Worm (Caenorhabditis elegans) whole organism, L4 larva: Measurements from ENCODE around the gene D2045.7.

Experiments used
- D1046.2 ChIP-seq: fragments of 200-800 bp; sonication (Bioruptor generic); IDR thresholded peaks from 2 replicates; pipeline ENCODE4 v1.3.6; 2022; ENCODE audit warnings: missing genetic modification characterization, missing compliant biosample characterization
- F49E8.2 ChIP-seq: sonication (generic microtip); optimal IDR thresholded peaks from 2 replicates; lab custom pipeline; 2016; ENCODE audit warnings: missing compliant biosample characterization, mild to moderate bottlenecking, missing genetic modification characterization, borderline replicate concordance
- R02D3.7 ChIP-seq: fragments of 150-350 bp; sonication (generic microtip); optimal IDR thresholded peaks from 3 replicates; lab custom pipeline; 2014; ENCODE audit warnings: missing biosample characterization, missing genetic modification characterization
- T26A8.4 ChIP-seq: fragments of 200-800 bp; sonication (Bioruptor generic); IDR thresholded peaks from 2 replicates; pipeline ENCODE4 v1.3.6; 2022; ENCODE audit warnings: missing genetic modification characterization, missing compliant biosample characterization
- Y105C5A.15 ChIP-seq: fragments of 200-800 bp; sonication (Bioruptor generic); IDR thresholded peaks from 2 replicates; pipeline ENCODE4 v1.3.6; 2022; ENCODE audit warnings: missing genetic modification characterization, missing compliant biosample characterization
- Y75B8A.6 ChIP-seq: fragments of 200-800 bp; sonication (Bioruptor generic); IDR thresholded peaks from 2 replicates; pipeline ENCODE4 v1.3.6; 2022; ENCODE audit warnings: missing genetic modification reagents, missing genetic modification characterization, missing compliant biosample characterization
- aly-2 ChIP-seq: sonication (generic microtip); optimal IDR thresholded peaks from 2 replicates; lab custom pipeline; 2018; ENCODE audit warnings: missing biosample characterization, missing genetic modification characterization
- attf-4 ChIP-seq: sonication (generic microtip); optimal IDR thresholded peaks from 3 replicates; lab custom pipeline; 2017; ENCODE audit warnings: missing biosample characterization, missing genetic modification characterization
- ceh-20 ChIP-seq: fragments of 200-800 bp; sonication (Bioruptor generic); IDR thresholded peaks from 2 replicates; pipeline ENCODE4 v1.3.6; 2022; ENCODE audit warnings: missing genetic modification reagents, missing genetic modification characterization, missing compliant biosample characterization
- ceh-28 ChIP-seq: fragments of 150-350 bp; optimal IDR thresholded peaks from 2 replicates; lab custom pipeline; 2014; ENCODE audit warnings: missing biosample characterization, missing genetic modification reagents, missing genetic modification characterization
- ceh-44 ChIP-seq: fragments of 200-800 bp; sonication (Bioruptor generic); IDR thresholded peaks from 2 replicates; pipeline ENCODE4 v1.3.6; 2022; ENCODE audit warnings: missing genetic modification reagents, missing genetic modification characterization, missing compliant biosample characterization
- ceh-82 ChIP-seq: sonication (generic microtip); optimal IDR thresholded peaks from 2 replicates; lab custom pipeline; 2017; ENCODE audit warnings: missing biosample characterization, missing genetic modification characterization
- ces-1 ChIP-seq: fragments of 150-350 bp; sonication (generic microtip); optimal IDR thresholded peaks from 4 replicates; lab custom pipeline; 2014; ENCODE audit warnings: missing biosample characterization, missing genetic modification reagents, missing genetic modification characterization
- cey-2 ChIP-seq: sonication (generic microtip); optimal IDR thresholded peaks from 3 replicates; lab custom pipeline; 2017; ENCODE audit warnings: missing genetic modification characterization, mild to moderate bottlenecking, missing compliant biosample characterization, antibody characterized with exemption, borderline replicate concordance; ENCODE audit not compliant: insufficient read depth
- ctbp-1 ChIP-seq: fragments of 200-800 bp; sonication (Bioruptor generic); IDR thresholded peaks from 2 replicates; pipeline ENCODE4 v1.3.6; 2022; ENCODE audit warnings: missing genetic modification reagents, missing genetic modification characterization, missing compliant biosample characterization
- daf-12 ChIP-seq: fragments of 150-350 bp; optimal IDR thresholded peaks from 2 replicates; lab custom pipeline; 2014; ENCODE audit warnings: missing biosample characterization, missing genetic modification reagents, missing genetic modification characterization
- daf-16 ChIP-seq, 3 experiments: sonication (generic microtip); optimal IDR thresholded peaks; 2 replicates each; lab custom pipeline; 2016 to 2017; ENCODE audit warnings: missing genetic modification characterization in 3 of 3, missing genetic modification reagents in 3 of 3, mild to moderate bottlenecking in 2 of 3, missing compliant biosample characterization in 2 of 3, missing biosample characterization in 1 of 3, moderate library complexity in 1 of 3
- dmd-8 ChIP-seq: fragments of 200-800 bp; sonication (Bioruptor generic); IDR thresholded peaks from 2 replicates; pipeline ENCODE4 v1.3.6; 2022; ENCODE audit warnings: missing genetic modification characterization, missing compliant biosample characterization
- duxl-1 ChIP-seq: sonication (generic microtip); optimal IDR thresholded peaks from 2 replicates; lab custom pipeline; 2016; ENCODE audit warnings: mild to moderate bottlenecking, missing genetic modification characterization, moderate library complexity, missing compliant biosample characterization; ENCODE audit not compliant: poor library complexity
- fos-1 ChIP-seq: fragments of 150-350 bp; optimal IDR thresholded peaks from 2 replicates; lab custom pipeline; 2014; ENCODE audit warnings: missing biosample characterization, missing genetic modification characterization
- gei-8 ChIP-seq: fragments of 200-800 bp; sonication (Bioruptor generic); optimal IDR thresholded peaks from 2 replicates; lab custom pipeline; 2018; ENCODE audit warnings: mild to moderate bottlenecking, missing genetic modification characterization, missing compliant biosample characterization
- hmg-1.1 ChIP-seq: fragments of 200-800 bp; sonication (Bioruptor generic); IDR thresholded peaks from 2 replicates; pipeline ENCODE4 v1.3.6; 2022; ENCODE audit warnings: missing genetic modification reagents, missing genetic modification characterization, missing compliant biosample characterization
- lim-7 ChIP-seq: fragments of 200-800 bp; sonication (Bioruptor generic); IDR thresholded peaks from 2 replicates; pipeline ENCODE4 v1.3.6; 2022; ENCODE audit warnings: missing genetic modification characterization, missing compliant biosample characterization
- lin-29 ChIP-seq: fragments of 200-800 bp; sonication (Bioruptor generic); IDR thresholded peaks from 2 replicates; pipeline ENCODE4 v1.3.6; 2022; ENCODE audit warnings: missing genetic modification reagents, missing genetic modification characterization, missing compliant biosample characterization
- lin-38 ChIP-seq: fragments of 200-800 bp; sonication (Bioruptor generic); IDR thresholded peaks from 2 replicates; pipeline ENCODE4 v1.3.6; 2022; ENCODE audit warnings: missing genetic modification reagents, missing genetic modification characterization, missing compliant biosample characterization
- lin-39 ChIP-seq: fragments of 150-350 bp; optimal IDR thresholded peaks from 2 replicates; lab custom pipeline; 2014; ENCODE audit warnings: missing biosample characterization, missing genetic modification reagents, missing genetic modification characterization
- madf-9 ChIP-seq: fragments of 200-800 bp; sonication (Bioruptor generic); conservative IDR thresholded peaks from 2 replicates; pipeline ENCODE4 v1.3.6; 2022; ENCODE audit warnings: missing genetic modification reagents, missing genetic modification characterization, missing compliant biosample characterization
- mdl-1 ChIP-seq, 2 experiments: fragments of 150-350 bp in 1 of 2; sonication (generic microtip) in 1 of 2; optimal IDR thresholded peaks; 2 replicates each; lab custom pipeline; 2014 to 2017; ENCODE audit warnings: missing biosample characterization in 2 of 2, missing genetic modification characterization in 2 of 2
- mep-1 ChIP-seq: fragments of 150-350 bp; sonication (generic microtip); optimal IDR thresholded peaks from 3 replicates; lab custom pipeline; 2014; ENCODE audit warnings: missing biosample characterization, missing genetic modification characterization
- mxl-3 ChIP-seq: fragments of 200-800 bp; sonication (Bioruptor generic); optimal IDR thresholded peaks from 2 replicates; lab custom pipeline; 2018; ENCODE audit warnings: mild to moderate bottlenecking, missing genetic modification characterization, missing compliant biosample characterization
- nhr-111 ChIP-seq: fragments of 200-800 bp; sonication (Bioruptor generic); optimal IDR thresholded peaks from 2 replicates; lab custom pipeline; 2018; ENCODE audit warnings: mild to moderate bottlenecking, missing genetic modification characterization, missing compliant biosample characterization
- nhr-237 ChIP-seq: sonication (generic microtip); optimal IDR thresholded peaks from 2 replicates; lab custom pipeline; 2017; ENCODE audit warnings: missing biosample characterization, missing genetic modification characterization
- nhr-25 ChIP-seq: sonication (generic microtip); optimal IDR thresholded peaks from 2 replicates; lab custom pipeline; 2017; ENCODE audit warnings: missing genetic modification characterization, mild to moderate bottlenecking, missing compliant biosample characterization, antibody characterized with exemption, moderate library complexity, borderline replicate concordance; ENCODE audit not compliant: insufficient read depth
- nhr-28 ChIP-seq: fragments of 150-350 bp; optimal IDR thresholded peaks from 2 replicates; lab custom pipeline; 2014; ENCODE audit warnings: missing biosample characterization, missing genetic modification characterization
- nhr-42 ChIP-seq: fragments of 200-800 bp; sonication (Bioruptor generic); IDR thresholded peaks from 2 replicates; pipeline ENCODE4 v1.3.6; 2022; ENCODE audit warnings: missing genetic modification characterization, missing compliant biosample characterization
- nhr-48 ChIP-seq: sonication (generic microtip); optimal IDR thresholded peaks from 2 replicates; lab custom pipeline; 2016; ENCODE audit warnings: mild to moderate bottlenecking, missing genetic modification characterization, missing compliant biosample characterization
- nhr-6 ChIP-seq: fragments of 150-350 bp; optimal IDR thresholded peaks from 2 replicates; lab custom pipeline; 2014; ENCODE audit warnings: missing biosample characterization, missing genetic modification characterization
- nhr-76 ChIP-seq: fragments of 150-350 bp; optimal IDR thresholded peaks from 2 replicates; lab custom pipeline; 2014; ENCODE audit warnings: missing biosample characterization, missing genetic modification characterization
- nhr-77 ChIP-seq: fragments of 150-350 bp; optimal IDR thresholded peaks from 2 replicates; lab custom pipeline; 2014; ENCODE audit warnings: missing biosample characterization, missing genetic modification characterization
- pha-4 ChIP-seq, 2 experiments: fragments of 150-350 bp in 1 of 2; fragments of 200-800 bp in 1 of 2; sonication (Bioruptor generic) in 1 of 2; IDR thresholded peaks in 1 of 2; optimal IDR thresholded peaks in 1 of 2; 2 replicates each; pipeline versions ENCODE4 v1.3.6 to Lab custom; 2014 to 2022; ENCODE audit warnings: missing genetic modification characterization in 2 of 2, missing genetic modification reagents in 2 of 2, missing biosample characterization in 1 of 2, missing compliant biosample characterization in 1 of 2
- pqm-1 ChIP-seq: sonication (generic microtip); optimal IDR thresholded peaks from 2 replicates; lab custom pipeline; 2017; ENCODE audit warnings: missing biosample characterization, missing genetic modification characterization
- rbr-2 ChIP-seq: sonication (generic microtip); optimal IDR thresholded peaks from 2 replicates; lab custom pipeline; 2016; ENCODE audit warnings: missing genotype, missing genetic modification characterization, missing compliant biosample characterization
- saeg-2 ChIP-seq: fragments of 200-800 bp; sonication (Bioruptor generic); IDR thresholded peaks from 2 replicates; pipeline ENCODE4 v1.3.6; 2022; ENCODE audit warnings: missing genetic modification reagents, missing genetic modification characterization, missing compliant biosample characterization
- spr-1 ChIP-seq: sonication (generic microtip); optimal IDR thresholded peaks from 2 replicates; lab custom pipeline; 2016; ENCODE audit warnings: mild to moderate bottlenecking, missing genetic modification characterization, missing compliant biosample characterization
- tra-1 ChIP-seq: fragments of 200-800 bp; sonication (Bioruptor generic); IDR thresholded peaks from 2 replicates; pipeline ENCODE4 v1.3.6; 2022; ENCODE audit warnings: missing genetic modification reagents, missing genetic modification characterization, missing compliant biosample characterization
- unc-62 ChIP-seq, 3 experiments: fragments of 150-350 bp in 1 of 3; sonication (generic microtip); optimal IDR thresholded peaks in 2 of 3; peaks in 1 of 3; 1 replicate in 1 of 3; 2 replicates in 2 of 3; lab custom pipeline; 2014 to 2017; ENCODE audit warnings: missing biosample characterization in 3 of 3, missing genetic modification characterization in 3 of 3, missing genetic modification reagents in 3 of 3, missing genotype in 1 of 3
- vab-7 ChIP-seq: fragments of 200-800 bp; sonication (Bioruptor generic); IDR thresholded peaks from 2 replicates; pipeline ENCODE4 v1.3.6; 2022; ENCODE audit warnings: missing genetic modification reagents, missing genetic modification characterization, missing compliant biosample characterization
- zfp-3 ChIP-seq: fragments of 200-800 bp; sonication (Bioruptor generic); conservative IDR thresholded peaks from 2 replicates; pipeline ENCODE4 v1.3.6; 2022; ENCODE audit warnings: missing genetic modification reagents, missing genetic modification characterization, missing compliant biosample characterization
- zip-2 ChIP-seq: fragments of 150-350 bp; optimal IDR thresholded peaks from 2 replicates; lab custom pipeline; 2014; ENCODE audit warnings: missing biosample characterization, missing genetic modification characterization
- ztf-11 ChIP-seq: fragments of 150-350 bp; optimal IDR thresholded peaks from 2 replicates; lab custom pipeline; 2014; ENCODE audit warnings: missing biosample characterization, missing genetic modification characterization

D2045.7 gene

ce11 chrIII:10461164-10461546, 18.1 kb upstream of the D2045.7 start, which contains the start of gene atx-2 (continued):
- no peak for TF ChIP-seq nhr-237 (tag; lab: Kevin White, UChicago)
- peak; percentile 78 for TF ChIP-seq lim-7 (GFP tag; lab: Robert Waterston, UW)
- TF ChIP-seq mdl-1 (tag; optimal IDR thresholded peaks at IDR 0.05; lab: Kevin White, UChicago) = peak; percentile 77 to 96
- TF ChIP-seq F49E8.2 = peak; percentile 68
- TF ChIP-seq rbr-2 = peak; percentile 86
- TF ChIP-seq tra-1 (GFP tag; lab: Robert Waterston, UW) = peak; percentile 93
- TF ChIP-seq cey-2 = no peak
- TF ChIP-seq nhr-48 (tag; lab: Kevin White, UChicago) = peak; percentile 71
- TF ChIP-seq ceh-44 (GFP tag; lab: Robert Waterston, UW) = peak; percentile 98
- peak; percentile 62 for TF ChIP-seq nhr-111 (GFP tag; lab: Kevin White, UChicago)
- peak; percentile 23 for TF ChIP-seq nhr-28 (tag; lab: Kevin White, UChicago)
- no peak for TF ChIP-seq nhr-76 (tag; lab: Kevin White, UChicago)
- no peak for TF ChIP-seq daf-12 (tag; lab: Kevin White, UChicago)
- peak; percentile 88 for TF ChIP-seq nhr-42 (GFP tag; lab: Robert Waterston, UW)
- TF ChIP-seq ctbp-1 (GFP tag; lab: Robert Waterston, UW) = peak; percentile 79
- TF ChIP-seq vab-7 = peak; percentile 97
- peak; percentile 71; the same call in 1 of the 2 replicates for TF ChIP-seq Y75B8A.6
- TF ChIP-seq Y105C5A.15 (GFP tag; lab: Robert Waterston, UW) = 0 out of 2 replicates have a peak, but pooled peaks have one; percentile 80
- no peak for TF ChIP-seq nhr-77
- peak; percentile 89 for TF ChIP-seq mep-1 (tag; lab: Kevin White, UChicago)
- TF ChIP-seq ztf-11 (tag; lab: Kevin White, UChicago) = no peak
- peak; percentile 97 for TF ChIP-seq mxl-3 (GFP tag; lab: Kevin White, UChicago)
- TF ChIP-seq hmg-1.1 (GFP tag; lab: Robert Waterston, UW) = peak; percentile 93
- no peak for TF ChIP-seq nhr-6 (tag; lab: Kevin White, UChicago)
- TF ChIP-seq zfp-3 (GFP tag; lab: Robert Waterston, UW) = peak; percentile 80
- peak; percentile 91 for TF ChIP-seq T26A8.4 (GFP tag; lab: Robert Waterston, UW)
- TF ChIP-seq zip-2 (tag; lab: Kevin White, UChicago) = no peak
- TF ChIP-seq unc-62 (GFP tag; optimal IDR thresholded peaks at IDR 0.05 in 1 of 2; lab: Kevin White, UChicago) = no peak
- TF ChIP-seq unc-62 (tag; optimal IDR thresholded peaks at IDR 0.05; lab: Kevin White, UChicago) = no peak
- no peak for TF ChIP-seq fos-1
- peak; percentile 45 for TF ChIP-seq ceh-28
- TF ChIP-seq pha-4 (GFP tag; IDR thresholded peaks at IDR 0.05; lab: Robert Waterston, UW) = peak; percentile 91
- TF ChIP-seq pha-4 (tag; optimal IDR thresholded peaks at IDR 0.05; lab: Kevin White, UChicago) = no peak
- no peak for TF ChIP-seq ces-1
- no peak for TF ChIP-seq aly-2 (tag; lab: Kevin White, UChicago)
- TF ChIP-seq nhr-25 (tag; lab: Kevin White, UChicago) = no peak
- TF ChIP-seq D1046.2 (GFP tag; lab: Robert Waterston, UW) = peak; percentile 94
- TF ChIP-seq spr-1 (tag; lab: Kevin White, UChicago) = peak; percentile 90
- TF ChIP-seq ceh-20 = peak; percentile 92
- TF ChIP-seq madf-9 = peak; percentile 99
- peak; percentile 13 to 78 for TF ChIP-seq daf-16 (GFP tag; optimal IDR thresholded peaks at IDR 0.05; lab: Kevin White, UChicago)
- peak; percentile 35 for TF ChIP-seq daf-16 (tag; optimal IDR thresholded peaks at IDR 0.05; lab: Kevin White, UChicago)
- peak; percentile 98 for TF ChIP-seq lin-38 (GFP tag; lab: Robert Waterston, UW)
- TF ChIP-seq R02D3.7 (tag; lab: Kevin White, UChicago) = peak; percentile 31
- no peak for TF ChIP-seq attf-4
- peak; percentile 91 for TF ChIP-seq duxl-1 (tag; lab: Kevin White, UChicago)
- no peak for TF ChIP-seq pqm-1 (tag; lab: Kevin White, UChicago)
- 0 out of 2 replicates have a peak, but pooled peaks have one; percentile 61 for TF ChIP-seq saeg-2
- peak; percentile 93 for TF ChIP-seq dmd-8 (GFP tag; lab: Robert Waterston, UW)
- TF ChIP-seq lin-29 (GFP tag; lab: Robert Waterston, UW) = peak; percentile 84
- peak; percentile 54 for TF ChIP-seq gei-8 (GFP tag; lab: Kevin White, UChicago)
- TF ChIP-seq ceh-82 = no peak
- TF ChIP-seq lin-39 (tag; lab: Kevin White, UChicago) = no peak
